Worm (Caenorhabditis elegans) whole organism, L4 larva: ENCODE results near the gene ugt-57.

Experiments used
- F10B5.3 ChIP-seq: sonication (generic microtip); optimal IDR thresholded peaks from 2 replicates; lab custom pipeline; 2016; ENCODE audit warnings: mild to moderate bottlenecking, missing genetic modification characterization, missing compliant biosample characterization
- F49E8.2 ChIP-seq: sonication (generic microtip); optimal IDR thresholded peaks from 2 replicates; lab custom pipeline; 2016; ENCODE audit warnings: missing compliant biosample characterization, mild to moderate bottlenecking, missing genetic modification characterization, borderline replicate concordance
- R02D3.7 ChIP-seq: fragments of 150-350 bp; sonication (generic microtip); optimal IDR thresholded peaks from 3 replicates; lab custom pipeline; 2014; ENCODE audit warnings: missing biosample characterization, missing genetic modification characterization
- Y5F2A.4 ChIP-seq: fragments of 200-800 bp; sonication (Bioruptor generic); optimal IDR thresholded peaks from 2 replicates; lab custom pipeline; 2018; ENCODE audit warnings: mild to moderate bottlenecking, missing genetic modification characterization, missing compliant biosample characterization
- ZK546.5 ChIP-seq, 2 experiments: sonication (generic microtip); optimal IDR thresholded peaks; 2 replicates each; lab custom pipeline; 2017; ENCODE audit warnings: missing biosample characterization in 2 of 2, missing genetic modification characterization in 2 of 2
- aha-1 ChIP-seq: fragments of 150-350 bp; peaks from one replicate; lab custom pipeline; 2014; ENCODE audit warnings: missing biosample characterization, missing genetic modification characterization
- aly-2 ChIP-seq: sonication (generic microtip); optimal IDR thresholded peaks from 2 replicates; lab custom pipeline; 2018; ENCODE audit warnings: missing biosample characterization, missing genetic modification characterization
- attf-4 ChIP-seq: sonication (generic microtip); optimal IDR thresholded peaks from 3 replicates; lab custom pipeline; 2017; ENCODE audit warnings: missing biosample characterization, missing genetic modification characterization
- ceh-28 ChIP-seq: fragments of 150-350 bp; optimal IDR thresholded peaks from 2 replicates; lab custom pipeline; 2014; ENCODE audit warnings: missing biosample characterization, missing genetic modification reagents, missing genetic modification characterization
- ces-1 ChIP-seq: fragments of 150-350 bp; sonication (generic microtip); optimal IDR thresholded peaks from 4 replicates; lab custom pipeline; 2014; ENCODE audit warnings: missing biosample characterization, missing genetic modification reagents, missing genetic modification characterization
- daf-16 ChIP-seq, 3 experiments: sonication (generic microtip); optimal IDR thresholded peaks; 2 replicates each; lab custom pipeline; 2016 to 2017; ENCODE audit warnings: missing genetic modification characterization in 3 of 3, missing genetic modification reagents in 3 of 3, mild to moderate bottlenecking in 2 of 3, missing compliant biosample characterization in 2 of 3, missing biosample characterization in 1 of 3, moderate library complexity in 1 of 3
- dpl-1 ChIP-seq: fragments of 150-350 bp; optimal IDR thresholded peaks from 2 replicates; lab custom pipeline; 2014; ENCODE audit warnings: missing biosample characterization, missing genetic modification reagents, missing genetic modification characterization
- duxl-1 ChIP-seq: sonication (generic microtip); optimal IDR thresholded peaks from 2 replicates; lab custom pipeline; 2016; ENCODE audit warnings: mild to moderate bottlenecking, missing genetic modification characterization, moderate library complexity, missing compliant biosample characterization; ENCODE audit not compliant: poor library complexity
- egl-27 ChIP-seq: sonication (generic microtip); optimal IDR thresholded peaks from 3 replicates; lab custom pipeline; 2017; ENCODE audit warnings: missing biosample characterization, missing genetic modification reagents, missing genetic modification characterization
- fkh-10 ChIP-seq: fragments of 150-350 bp; optimal IDR thresholded peaks from 2 replicates; lab custom pipeline; 2014; ENCODE audit warnings: missing biosample characterization, missing genetic modification reagents, missing genetic modification characterization
- fos-1 ChIP-seq: fragments of 150-350 bp; optimal IDR thresholded peaks from 2 replicates; lab custom pipeline; 2014; ENCODE audit warnings: missing biosample characterization, missing genetic modification characterization
- hif-1 ChIP-seq, 2 experiments: sonication (generic microtip); optimal IDR thresholded peaks; 2 replicates each; lab custom pipeline; 2016 to 2017; ENCODE audit warnings: missing compliant biosample characterization in 2 of 2, missing genetic modification characterization in 2 of 2, missing genetic modification reagents in 2 of 2, missing genotype in 2 of 2, mild to moderate bottlenecking in 1 of 2
- hlh-11 ChIP-seq: fragments of 200-800 bp; sonication (Bioruptor generic); optimal IDR thresholded peaks from 2 replicates; lab custom pipeline; 2018; ENCODE audit warnings: mild to moderate bottlenecking, missing genetic modification characterization, missing compliant biosample characterization
- jun-1 ChIP-seq: fragments of 150-350 bp; optimal IDR thresholded peaks from 2 replicates; lab custom pipeline; 2014; ENCODE audit warnings: missing biosample characterization, missing genetic modification reagents, missing genetic modification characterization
- lim-7 ChIP-seq: fragments of 200-800 bp; sonication (Bioruptor generic); IDR thresholded peaks from 2 replicates; pipeline ENCODE4 v1.3.6; 2022; ENCODE audit warnings: missing genetic modification characterization, missing compliant biosample characterization
- lin-29 ChIP-seq: fragments of 200-800 bp; sonication (Bioruptor generic); IDR thresholded peaks from 2 replicates; pipeline ENCODE4 v1.3.6; 2022; ENCODE audit warnings: missing genetic modification reagents, missing genetic modification characterization, missing compliant biosample characterization
- lin-39 ChIP-seq: fragments of 150-350 bp; optimal IDR thresholded peaks from 2 replicates; lab custom pipeline; 2014; ENCODE audit warnings: missing biosample characterization, missing genetic modification reagents, missing genetic modification characterization
- lsy-2 ChIP-seq, 2 experiments: fragments of 150-350 bp in 1 of 2; sonication (generic microtip) in 1 of 2; optimal IDR thresholded peaks; 2 replicates each; lab custom pipeline; 2014 to 2017; ENCODE audit warnings: missing biosample characterization in 2 of 2, missing genetic modification characterization in 2 of 2
- nhr-10 ChIP-seq: fragments of 150-350 bp; optimal IDR thresholded peaks from 2 replicates; lab custom pipeline; 2014; ENCODE audit warnings: missing biosample characterization, missing genetic modification characterization
- nhr-237 ChIP-seq: sonication (generic microtip); optimal IDR thresholded peaks from 2 replicates; lab custom pipeline; 2017; ENCODE audit warnings: missing biosample characterization, missing genetic modification characterization
- nhr-48 ChIP-seq: sonication (generic microtip); optimal IDR thresholded peaks from 2 replicates; lab custom pipeline; 2016; ENCODE audit warnings: mild to moderate bottlenecking, missing genetic modification characterization, missing compliant biosample characterization
- nhr-6 ChIP-seq: fragments of 150-350 bp; optimal IDR thresholded peaks from 2 replicates; lab custom pipeline; 2014; ENCODE audit warnings: missing biosample characterization, missing genetic modification characterization
- pha-4 ChIP-seq, 2 experiments: fragments of 150-350 bp in 1 of 2; fragments of 200-800 bp in 1 of 2; sonication (Bioruptor generic) in 1 of 2; IDR thresholded peaks in 1 of 2; optimal IDR thresholded peaks in 1 of 2; 2 replicates each; pipeline versions ENCODE4 v1.3.6 to Lab custom; 2014 to 2022; ENCODE audit warnings: missing genetic modification characterization in 2 of 2, missing genetic modification reagents in 2 of 2, missing biosample characterization in 1 of 2, missing compliant biosample characterization in 1 of 2
- set-16 ChIP-seq: fragments of 200-800 bp; sonication (Bioruptor generic); IDR thresholded peaks from 2 replicates; pipeline ENCODE4 v1.3.6; 2022; ENCODE audit warnings: missing genetic modification reagents, missing genetic modification characterization, missing compliant biosample characterization
- snpc-4 ChIP-seq: fragments of 150-350 bp; optimal IDR thresholded peaks from 2 replicates; lab custom pipeline; 2014; ENCODE audit warnings: missing biosample characterization, missing genetic modification characterization
- tag-97 ChIP-seq: fragments of 200-800 bp; sonication (Bioruptor generic); IDR thresholded peaks from 2 replicates; pipeline ENCODE4 v1.3.6; 2022; ENCODE audit warnings: missing genetic modification characterization, missing compliant biosample characterization
- unc-130 ChIP-seq: sonication (generic microtip); optimal IDR thresholded peaks from 2 replicates; lab custom pipeline; 2016; ENCODE audit warnings: missing genetic modification reagents, missing genetic modification characterization, missing compliant biosample characterization
- unc-39 ChIP-seq: sonication (generic microtip); optimal IDR thresholded peaks from 2 replicates; lab custom pipeline; 2017; ENCODE audit warnings: missing biosample characterization, missing genetic modification characterization
- unc-62 ChIP-seq, 3 experiments: fragments of 150-350 bp in 1 of 3; sonication (generic microtip); optimal IDR thresholded peaks in 2 of 3; peaks in 1 of 3; 1 replicate in 1 of 3; 2 replicates in 2 of 3; lab custom pipeline; 2014 to 2017; ENCODE audit warnings: missing biosample characterization in 3 of 3, missing genetic modification characterization in 3 of 3, missing genetic modification reagents in 3 of 3, missing genotype in 1 of 3
- zag-1 ChIP-seq: fragments of 150-350 bp; optimal IDR thresholded peaks from 2 replicates; lab custom pipeline; 2014; ENCODE audit warnings: missing biosample characterization, missing genetic modification characterization
- zfp-2 ChIP-seq: sonication (generic microtip); optimal IDR thresholded peaks from 2 replicates; lab custom pipeline; 2016; ENCODE audit warnings: mild to moderate bottlenecking, missing genetic modification characterization, missing compliant biosample characterization
- zfp-3 ChIP-seq: fragments of 200-800 bp; sonication (Bioruptor generic); conservative IDR thresholded peaks from 2 replicates; pipeline ENCODE4 v1.3.6; 2022; ENCODE audit warnings: missing genetic modification reagents, missing genetic modification characterization, missing compliant biosample characterization
- zip-11 ChIP-seq: fragments of 200-800 bp; sonication (Bioruptor generic); IDR thresholded peaks from 2 replicates; pipeline ENCODE4 v1.3.6; 2022; ENCODE audit warnings: missing genetic modification characterization, missing compliant biosample characterization
- zip-2 ChIP-seq: fragments of 150-350 bp; optimal IDR thresholded peaks from 2 replicates; lab custom pipeline; 2014; ENCODE audit warnings: missing biosample characterization, missing genetic modification characterization
- ztf-11 ChIP-seq: fragments of 150-350 bp; optimal IDR thresholded peaks from 2 replicates; lab custom pipeline; 2014; ENCODE audit warnings: missing biosample characterization, missing genetic modification characterization

The ugt-57 gene

DNA sequence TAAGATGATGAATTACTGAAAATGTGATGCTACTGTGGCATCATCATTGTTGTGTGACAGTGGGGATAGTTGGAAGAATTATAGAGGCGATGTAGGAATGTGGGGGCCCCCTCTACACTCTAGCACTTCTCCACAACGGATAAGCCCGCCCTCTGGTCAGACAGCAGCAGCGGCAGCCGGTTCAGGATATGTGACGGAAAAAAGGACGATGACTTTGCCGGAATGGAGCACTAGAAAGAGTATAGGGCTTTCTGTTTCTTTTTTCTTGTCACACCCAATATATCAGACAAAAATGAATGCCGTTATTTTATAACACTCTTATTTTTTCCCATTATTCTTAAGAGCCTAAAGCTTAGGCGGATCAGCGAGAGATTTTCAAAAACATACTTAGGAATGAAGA lies 13.9 kb downstream of the ugt-57 start, which contains the start of gene tyra-2:
TSS of gene tyra-2 (minus strand) at position 101 of the 400 bp plus-strand sequence.
- TF ChIP-seq jun-1 (tag; lab: Kevin White, UChicago) (no peak), tag-97 (GFP tag; lab: Robert Waterston, UW) (no peak), snpc-4 (tag; lab: Kevin White, UChicago) (no peak), pha-4 (GFP tag; IDR thresholded peaks at IDR 0.05; lab: Robert Waterston, UW) (no peak), pha-4 (tag; optimal IDR thresholded peaks at IDR 0.05; lab: Kevin White, UChicago) (no peak), lsy-2 (tag; optimal IDR thresholded peaks at IDR 0.05; lab: Kevin White, UChicago) (no peak), nhr-48 (tag; lab: Kevin White, UChicago) (no peak), aha-1 (tag; lab: Kevin White, UChicago) (no peak), zag-1 (tag; lab: Kevin White, UChicago) (no peak), unc-39 (tag; lab: Kevin White, UChicago) (no peak), nhr-10 (no peak), F10B5.3 (tag; lab: Kevin White, UChicago) (no peak), nhr-237 (tag; lab: Kevin White, UChicago) (no peak), attf-4 (no peak), ces-1 (no peak), ceh-28 (tag; lab: Kevin White, UChicago) (no peak), ZK546.5 (tag; optimal IDR thresholded peaks at IDR 0.05; lab: Kevin White, UChicago) (no peak), zip-2 (tag; lab: Kevin White, UChicago) (no peak), zip-11 (GFP tag; lab: Robert Waterston, UW) (no peak)

DNA sequence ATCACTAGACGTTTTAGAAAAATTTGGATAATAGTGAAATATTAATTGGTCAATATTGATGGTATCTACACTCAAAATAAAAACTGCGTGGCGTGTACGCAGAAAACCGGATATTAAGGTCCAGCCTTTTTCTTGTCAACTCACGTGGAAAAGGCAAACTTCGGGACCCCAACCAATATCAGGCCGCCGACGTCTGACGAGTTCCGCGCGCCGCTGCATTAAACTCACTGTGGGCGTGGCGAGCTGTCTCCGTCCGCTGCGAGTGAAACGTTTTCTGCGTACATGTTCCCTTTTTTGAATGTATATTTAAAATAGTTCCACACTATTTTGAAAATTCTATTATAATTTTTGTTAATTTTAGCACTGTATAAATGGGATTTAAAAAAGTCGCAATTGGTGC lies 14.4 kb downstream of the ugt-57 start:
- TF ChIP-seq F49E8.2 (tag; lab: Kevin White, UChicago): no peak
- peak; percentile 25 for TF ChIP-seq aha-1 (tag; lab: Kevin White, UChicago)
- TF ChIP-seq, all 104 proteins: peak for 1

ce11 chrX:7019733-7020132 lies 28.2 kb downstream of the ugt-57 start, which contains the start of gene cah-5:
Gene cah-5 (plus strand): TSS chrX:7020033.
- peak; percentile 48 for TF ChIP-seq fkh-10 (GFP tag; lab: Kevin White, UChicago)
- TF ChIP-seq lim-7: no peak
- no peak for TF ChIP-seq lin-39 (tag; lab: Kevin White, UChicago)

- TF ChIP-seq unc-130: no peak
- no peak for TF ChIP-seq fos-1
- no peak for TF ChIP-seq ceh-28 (tag; lab: Kevin White, UChicago)
- TF ChIP-seq unc-62 (GFP tag; optimal IDR thresholded peaks at IDR 0.05 in 1 of 2; lab: Kevin White, UChicago): peak in 1 of 2 experiments; percentile 33
- TF ChIP-seq unc-62 (tag; optimal IDR thresholded peaks at IDR 0.05; lab: Kevin White, UChicago): no peak
- TF ChIP-seq zfp-2 (tag; lab: Kevin White, UChicago): no peak
- TF ChIP-seq lsy-2 (tag; optimal IDR thresholded peaks at IDR 0.05; lab: Kevin White, UChicago): no peak
- TF ChIP-seq ztf-11 (tag; lab: Kevin White, UChicago): no peak
These were observed 37.3 kb downstream of the ugt-57 start, which contains the start of gene flp-26 for ce11 chrX:7028836-7029235. Gene flp-26 (plus strand): TSS chrX:7029136.

DNA sequence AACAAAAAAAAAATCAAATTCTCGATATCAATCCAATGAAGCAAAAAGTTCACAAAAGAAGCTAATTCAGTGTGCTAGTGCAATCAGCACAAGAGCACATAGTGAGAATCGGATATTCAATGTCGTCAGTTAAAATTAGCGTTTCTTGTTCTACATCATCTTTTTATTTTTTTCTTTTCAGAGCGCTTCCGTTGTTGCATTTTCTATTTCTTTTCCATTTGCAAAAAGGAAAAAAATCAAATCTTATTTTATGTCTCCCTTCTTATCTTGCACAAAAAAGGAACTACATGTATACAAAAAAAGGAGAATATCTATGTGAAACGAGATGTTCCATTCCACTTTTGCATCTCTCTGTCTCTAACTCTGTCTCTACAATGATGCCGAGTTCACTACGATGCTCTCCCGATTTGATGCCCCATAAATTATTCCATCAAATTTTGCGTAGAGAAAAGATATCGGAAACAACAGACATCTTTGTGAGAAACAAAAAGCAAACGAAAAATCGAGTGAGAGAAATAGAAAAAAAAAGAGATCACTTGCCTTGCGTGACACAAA lies 42.3 kb downstream of the ugt-57 start:
- TF ChIP-seq zfp-3 (GFP tag; lab: Robert Waterston, UW) (no peak), hlh-11 (tag; lab: Kevin White, UChicago) (no peak), dpl-1 (GFP tag; lab: Kevin White, UChicago) (no peak), Y5F2A.4 (GFP tag; lab: Kevin White, UChicago) (no peak), R02D3.7 (tag; lab: Kevin White, UChicago) (no peak), set-16 (no peak), nhr-6 (tag; lab: Kevin White, UChicago) (no peak), daf-16 (GFP tag; optimal IDR thresholded peaks at IDR 0.05; lab: Kevin White, UChicago) (no peak), daf-16 (tag; optimal IDR thresholded peaks at IDR 0.05; lab: Kevin White, UChicago) (no peak), aly-2 (tag; lab: Kevin White, UChicago) (no peak), hif-1 (tag; optimal IDR thresholded peaks at IDR 0.05; lab: Kevin White, UChicago) (no peak), aha-1 (tag; lab: Kevin White, UChicago) (peak; percentile 30), duxl-1 (tag; lab: Kevin White, UChicago) (no peak), egl-27 (tag; lab: Kevin White, UChicago) (no peak), unc-62 (GFP tag; optimal IDR thresholded peaks at IDR 0.05 in 1 of 2; lab: Kevin White, UChicago) (peak in 1 of 2 experiments; percentile 96), unc-62 (tag; optimal IDR thresholded peaks at IDR 0.05; lab: Kevin White, UChicago) (no peak), unc-130 (no peak), lin-29 (GFP tag; lab: Robert Waterston, UW) (no peak)
